Fruit fly (Drosophila melanogaster) S2 (cell line): ENCODE measurements around the gene scyl.

Experiments used
- CG8478 ChIP-seq: fragments of >200 bp; optimal IDR thresholded peaks from 2 replicates; lab custom pipeline; 2018
- CTCF ChIP-seq, 2 experiments: fragments of >200 bp; optimal IDR thresholded peaks; 2 replicates each; lab custom pipeline; 2018

dm6 chr3L:11216219-11216618 lies 35.9 kb upstream of the scyl start:
- TF ChIP-seq CG8478 (lab: Kevin White, UChicago) (no peak), CTCF (optimal IDR thresholded peaks at IDR 0.05; lab: Kevin White, UChicago) (no peak)
